Worm (Caenorhabditis elegans): ENCODE results near the gene rrp-8.

The rrp-8 gene

ce11 chrIV:393409-393930 is 2.9 kb upstream of the rrp-8 start, which contains the start of the genes T07A9.15 and nog-1:
Gene T07A9.15, minus strand, starts transcription at chrIV:393546.
Gene nog-1, plus strand, starts transcription at chrIV:393880.
- TF ChIP-seq nhr-6 (tag; optimal IDR thresholded peaks at IDR 0.05) (peak; percentile 2), nhr-10 (tag; optimal IDR thresholded peaks at IDR 0.05) (no peak), sma-9 (GFP tag; optimal IDR thresholded peaks at IDR 0.05) (peak; percentile 52), sma-9 (tag; optimal IDR thresholded peaks at IDR 0.05) (no peak), nhr-11 (tag; optimal IDR thresholded peaks at IDR 0.05) (no peak), fos-1 (tag; optimal IDR thresholded peaks at IDR 0.05) (peak; percentile 30), egl-27 (tag; optimal IDR thresholded peaks at IDR 0.05) (no peak), nhr-129 (tag; optimal IDR thresholded peaks at IDR 0.05) (peak; percentile 81), ztf-11 (tag; optimal IDR thresholded peaks at IDR 0.05) (no peak), ama-1 (optimal IDR thresholded peaks at IDR 0.05) (no peak), elt-1 (tag; optimal IDR thresholded peaks at IDR 0.05) (no peak), gmeb-1 (tag; optimal IDR thresholded peaks at IDR 0.05) (peak; percentile 75), nhr-21 (tag; optimal IDR thresholded peaks at IDR 0.05) (peak; percentile 51), lsy-2 (tag; optimal IDR thresholded peaks at IDR 0.05) (peak; percentile 96 to 99), nhr-25 (tag; optimal IDR thresholded peaks at IDR 0.05) (peak; percentile 47), unc-55 (GFP tag; optimal IDR thresholded peaks at IDR 0.05) (peak; percentile 86), C34F6.9 (tag; optimal IDR thresholded peaks at IDR 0.05) (peak; percentile 92), blmp-1 (tag; optimal IDR thresholded peaks at IDR 0.05; ENCODE audit: insufficient read depth) (peak; percentile 3), ceh-16 (tag; optimal IDR thresholded peaks at IDR 0.05) (no peak), mbf-1 (tag; optimal IDR thresholded peaks at IDR 0.05) (no peak), ceh-82 (tag; optimal IDR thresholded peaks at IDR 0.05) (no peak), mab-5 (tag; optimal IDR thresholded peaks at IDR 0.05) (peak; percentile 11), crh-2 (tag; optimal IDR thresholded peaks at IDR 0.05) (peak; percentile 71), sem-4 (tag; optimal IDR thresholded peaks at IDR 0.05) (no peak), sma-3 (GFP tag; optimal IDR thresholded peaks at IDR 0.05) (peak; percentile 58), lin-13 (GFP tag; optimal IDR thresholded peaks at IDR 0.05) (peak; percentile 49), F13H6.1 (tag; optimal IDR thresholded peaks at IDR 0.05) (peak; percentile 52), dmd-4 (tag; optimal IDR thresholded peaks at IDR 0.05) (no peak), lin-11 (tag; optimal IDR thresholded peaks at IDR 0.05) (peak; percentile 45)

ce11 chrIV:401395-401794 is 5.0 kb downstream of the rrp-8 start, which contains the start of gene gpa-4:
Gene gpa-4, plus strand, starts transcription at chrIV:401695.
- TF ChIP-seq aly-2 (tag; optimal IDR thresholded peaks at IDR 0.05) (no peak), crh-2 (tag; optimal IDR thresholded peaks at IDR 0.05) (no peak)

- TF ChIP-seq nhr-6 (tag; optimal IDR thresholded peaks at IDR 0.05) (no peak), fos-1 (tag; optimal IDR thresholded peaks at IDR 0.05) (peak; percentile 96), nhr-237 (tag; optimal IDR thresholded peaks at IDR 0.05) (no peak), C34F6.9 (tag; optimal IDR thresholded peaks at IDR 0.05) (no peak), lin-13 (GFP tag; optimal IDR thresholded peaks at IDR 0.05) (no peak), ceh-82 (tag; optimal IDR thresholded peaks at IDR 0.05) (no peak)
These were observed 12.5 kb downstream of the rrp-8 start for ce11 chrIV:408892-409291.

- no peak for TF ChIP-seq peb-1 (tag; optimal IDR thresholded peaks at IDR 0.05)
- no peak for TF ChIP-seq ceh-82 (tag; optimal IDR thresholded peaks at IDR 0.05)
- no peak for TF ChIP-seq nhr-12 (tag; optimal IDR thresholded peaks at IDR 0.05)
- no peak for TF ChIP-seq mbf-1 (tag; optimal IDR thresholded peaks at IDR 0.05)
- no peak for TF ChIP-seq unc-55 (GFP tag; optimal IDR thresholded peaks at IDR 0.05)
- TF ChIP-seq nhr-11 (tag; optimal IDR thresholded peaks at IDR 0.05), result no peak
- no peak for TF ChIP-seq sma-3 (GFP tag; optimal IDR thresholded peaks at IDR 0.05)
- no peak for TF ChIP-seq ztf-4 (tag; optimal IDR thresholded peaks at IDR 0.05)
- no peak for TF ChIP-seq nhr-77 (tag; optimal IDR thresholded peaks at IDR 0.05)
- no peak for TF ChIP-seq skn-1 (tag; optimal IDR thresholded peaks at IDR 0.05)
- TF ChIP-seq nhr-23 (tag; optimal IDR thresholded peaks at IDR 0.05), result no peak
- no peak for TF ChIP-seq mab-5 (tag; optimal IDR thresholded peaks at IDR 0.05)
- TF ChIP-seq mdl-1 (tag; optimal IDR thresholded peaks at IDR 0.05), result no peak
- TF ChIP-seq blmp-1 (tag; optimal IDR thresholded peaks at IDR 0.05; ENCODE audit: insufficient read depth), result no peak
- TF ChIP-seq aly-2 (tag; optimal IDR thresholded peaks at IDR 0.05), result no peak
- no peak for TF ChIP-seq nhr-129 (tag; optimal IDR thresholded peaks at IDR 0.05)
- TF ChIP-seq crh-2 (tag; optimal IDR thresholded peaks at IDR 0.05), result no peak
- no peak for TF ChIP-seq lin-13 (GFP tag; optimal IDR thresholded peaks at IDR 0.05)
- no peak for TF ChIP-seq nhr-25 (tag; optimal IDR thresholded peaks at IDR 0.05)
- TF ChIP-seq sem-4 (tag; optimal IDR thresholded peaks at IDR 0.05), result no peak
These were observed 13.6 kb downstream of the rrp-8 start, which contains the start of gene kgb-1 for ce11 chrIV:409935-410334. Gene kgb-1, minus strand, starts transcription at chrIV:410035.

Measured in whole organism, L2 larva.